Worm (Caenorhabditis elegans): Measurements from ENCODE around the gene T23B5.4.

DNA sequence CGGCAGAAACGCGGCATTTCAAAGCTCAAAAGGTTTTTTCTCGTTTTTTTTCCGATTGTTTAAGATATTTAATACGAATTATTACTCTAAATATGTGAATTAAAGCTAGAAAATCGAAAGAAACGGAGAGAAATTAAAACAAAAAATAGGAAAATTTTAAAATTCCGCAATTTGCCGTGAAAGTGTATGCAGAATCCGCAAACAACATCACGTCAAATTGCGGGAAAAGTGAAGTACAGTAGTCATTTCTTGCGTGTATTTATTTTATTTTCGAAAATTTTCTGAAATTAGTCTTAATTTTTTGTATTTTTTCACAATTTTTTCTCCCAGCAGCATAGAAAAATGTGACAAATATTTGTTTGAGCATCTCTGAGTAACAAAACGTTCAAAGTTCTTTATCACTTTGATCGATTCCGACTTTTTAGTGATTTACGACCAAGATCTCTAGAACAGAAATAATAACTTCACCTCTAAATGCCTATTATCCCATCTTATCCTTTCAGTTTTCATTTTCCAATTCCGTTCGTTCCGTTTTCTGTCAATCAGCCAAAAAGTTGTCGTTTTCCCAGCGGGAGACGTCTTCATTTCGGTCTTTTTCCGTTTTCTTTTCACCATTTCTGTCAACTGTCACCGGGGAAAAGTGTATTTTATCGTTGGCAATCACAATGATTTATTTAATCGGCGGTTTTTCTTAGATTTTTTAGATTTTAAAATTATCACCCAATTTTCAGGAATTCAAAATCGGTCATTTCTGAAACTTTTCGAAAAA, 10.2 kb downstream of the T23B5.4 start:
- TF ChIP-seq daf-12 (tag; optimal IDR thresholded peaks at IDR 0.05): no peak
- TF ChIP-seq snpc-4 (tag; optimal IDR thresholded peaks at IDR 0.05): no peak
- TF ChIP-seq nhr-77 (tag; optimal IDR thresholded peaks at IDR 0.05): no peak
- no peak for TF ChIP-seq php-3 (GFP tag; IDR thresholded peaks at IDR 0.05)
- TF ChIP-seq nhr-237 (tag; optimal IDR thresholded peaks at IDR 0.05): no peak
- TF ChIP-seq ztf-11 (tag; optimal IDR thresholded peaks at IDR 0.05): no peak
- TF ChIP-seq nhr-111 (GFP tag; optimal IDR thresholded peaks at IDR 0.05): no peak
- no peak for TF ChIP-seq ceh-82 (tag; optimal IDR thresholded peaks at IDR 0.05)
- no peak for TF ChIP-seq nhr-42 (GFP tag; IDR thresholded peaks at IDR 0.05)
- no peak for TF ChIP-seq ces-1 (GFP tag; optimal IDR thresholded peaks at IDR 0.05)
- TF ChIP-seq lir-3 (tag; optimal IDR thresholded peaks at IDR 0.05): no peak

Data from whole organism, L4 larva.